Fruit fly (Drosophila melanogaster): ENCODE results near the gene CG31819.

DNA sequence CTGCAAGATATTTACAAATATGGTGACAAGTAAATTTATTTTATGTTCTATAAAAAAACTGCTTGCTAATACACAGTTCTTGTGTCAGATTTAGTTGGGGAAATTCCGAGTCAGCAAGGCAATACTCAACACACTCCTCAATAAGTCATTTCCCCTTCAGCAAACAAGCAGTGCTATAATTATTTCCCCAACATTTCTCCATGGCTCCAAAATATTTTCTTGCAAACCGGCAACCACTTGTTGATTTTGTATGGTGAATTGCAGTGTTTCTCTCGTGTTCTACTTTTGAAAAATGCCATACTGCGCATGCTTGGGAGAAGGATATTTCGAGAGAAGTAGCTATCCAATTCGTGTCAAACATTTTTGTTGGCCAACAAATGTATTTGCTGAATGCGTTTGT lies 13.1 kb upstream of the CG31819 start:
- TF ChIP-seq D1 (tag; optimal IDR thresholded peaks at IDR 0.05) (no peak), Ets98B (GFP tag; IDR thresholded peaks at IDR 0.05) (no peak)

Measured in whole organism, pupa.